Fruit fly (Drosophila melanogaster) whole organism: ENCODE data around the gene HP1b.

ENCODE experiments used
- CG8478 ChIP-seq: fragments of >200 bp; optimal IDR thresholded peaks from 2 replicates; lab custom pipeline; 2018; ENCODE audit warnings: inconsistent platforms
- Dll ChIP-seq: fragments of >200 bp; optimal IDR thresholded peaks from 2 replicates; lab custom pipeline; 2017
- usp ChIP-seq: fragments of >200 bp; optimal IDR thresholded peaks from 2 replicates; lab custom pipeline; 2017; ENCODE audit warnings: missing biosample characterization, missing genetic modification characterization, mixed read lengths

- no peak for TF ChIP-seq usp
- no peak for TF ChIP-seq CG8478
- TF ChIP-seq Dll = no peak
Measured at dm6 chrX:9118961-9119633, 38.2 kb downstream of the HP1b start.
